Worm (Caenorhabditis elegans) whole organism, L4 larva: Measurements from ENCODE around the gene ttr-15.

ENCODE experiments used
- attf-4 ChIP-seq: sonication (generic microtip); optimal IDR thresholded peaks from 3 replicates; lab custom pipeline; 2017; ENCODE audit warnings: missing biosample characterization, missing genetic modification characterization
- ceh-28 ChIP-seq: fragments of 150-350 bp; optimal IDR thresholded peaks from 2 replicates; lab custom pipeline; 2014; ENCODE audit warnings: missing biosample characterization, missing genetic modification reagents, missing genetic modification characterization
- ceh-44 ChIP-seq: fragments of 200-800 bp; sonication (Bioruptor generic); IDR thresholded peaks from 2 replicates; pipeline ENCODE4 v1.3.6; 2022; ENCODE audit warnings: missing genetic modification reagents, missing genetic modification characterization, missing compliant biosample characterization
- ceh-62 ChIP-seq: sonication (generic microtip); optimal IDR thresholded peaks from 2 replicates; lab custom pipeline; 2017; ENCODE audit warnings: missing biosample characterization, missing genetic modification characterization
- ces-1 ChIP-seq: fragments of 150-350 bp; sonication (generic microtip); optimal IDR thresholded peaks from 4 replicates; lab custom pipeline; 2014; ENCODE audit warnings: missing biosample characterization, missing genetic modification reagents, missing genetic modification characterization
- fos-1 ChIP-seq: fragments of 150-350 bp; optimal IDR thresholded peaks from 2 replicates; lab custom pipeline; 2014; ENCODE audit warnings: missing biosample characterization, missing genetic modification characterization
- lin-39 ChIP-seq: fragments of 150-350 bp; optimal IDR thresholded peaks from 2 replicates; lab custom pipeline; 2014; ENCODE audit warnings: missing biosample characterization, missing genetic modification reagents, missing genetic modification characterization
- mep-1 ChIP-seq: fragments of 150-350 bp; sonication (generic microtip); optimal IDR thresholded peaks from 3 replicates; lab custom pipeline; 2014; ENCODE audit warnings: missing biosample characterization, missing genetic modification characterization
- nhr-6 ChIP-seq: fragments of 150-350 bp; optimal IDR thresholded peaks from 2 replicates; lab custom pipeline; 2014; ENCODE audit warnings: missing biosample characterization, missing genetic modification characterization
- pha-4 ChIP-seq, 2 experiments: fragments of 150-350 bp in 1 of 2; fragments of 200-800 bp in 1 of 2; sonication (Bioruptor generic) in 1 of 2; IDR thresholded peaks in 1 of 2; optimal IDR thresholded peaks in 1 of 2; 2 replicates each; pipeline versions ENCODE4 v1.3.6 to Lab custom; 2014 to 2022; ENCODE audit warnings: missing genetic modification characterization in 2 of 2, missing genetic modification reagents in 2 of 2, missing biosample characterization in 1 of 2, missing compliant biosample characterization in 1 of 2
- set-16 ChIP-seq: fragments of 200-800 bp; sonication (Bioruptor generic); IDR thresholded peaks from 2 replicates; pipeline ENCODE4 v1.3.6; 2022; ENCODE audit warnings: missing genetic modification reagents, missing genetic modification characterization, missing compliant biosample characterization
- snpc-1.2 ChIP-seq: fragments of 200-800 bp; sonication (Bioruptor generic); IDR thresholded peaks from 2 replicates; pipeline ENCODE4 v1.3.6; 2022; ENCODE audit warnings: missing genetic modification reagents, missing genetic modification characterization, missing compliant biosample characterization
- unc-39 ChIP-seq: sonication (generic microtip); optimal IDR thresholded peaks from 2 replicates; lab custom pipeline; 2017; ENCODE audit warnings: missing biosample characterization, missing genetic modification characterization
- ztf-11 ChIP-seq: fragments of 150-350 bp; optimal IDR thresholded peaks from 2 replicates; lab custom pipeline; 2014; ENCODE audit warnings: missing biosample characterization, missing genetic modification characterization

DNA sequence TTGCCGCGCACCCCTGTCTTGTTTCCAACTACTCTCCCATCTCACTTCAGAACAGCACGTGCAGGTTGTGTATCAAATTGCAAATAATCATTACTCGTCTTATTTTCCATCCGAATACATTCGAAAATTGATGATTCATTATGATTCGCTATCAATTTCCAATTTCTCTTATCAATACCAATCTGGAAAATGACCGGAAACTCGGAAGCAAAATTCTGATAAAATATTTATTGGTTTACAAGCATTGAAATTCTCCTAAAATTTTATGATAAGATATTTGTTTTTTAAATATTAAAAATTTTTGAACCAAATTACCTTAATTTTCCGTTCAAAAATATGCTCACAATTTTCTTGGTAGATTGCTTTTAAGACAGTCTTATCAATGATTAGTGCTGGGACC lies 32.4 kb upstream of the ttr-15 start:
- TF ChIP-seq attf-4 (tag; lab: Kevin White, UChicago) (no peak), ztf-11 (tag; lab: Kevin White, UChicago) (no peak), pha-4 (GFP tag; IDR thresholded peaks at IDR 0.05; lab: Robert Waterston, UW) (no peak), pha-4 (tag; optimal IDR thresholded peaks at IDR 0.05; lab: Kevin White, UChicago) (no peak), ceh-28 (tag; lab: Kevin White, UChicago) (no peak), ceh-62 (tag; lab: Kevin White, UChicago) (no peak), ces-1 (GFP tag; lab: Kevin White, UChicago) (no peak), lin-39 (tag; lab: Kevin White, UChicago) (no peak), nhr-6 (tag; lab: Kevin White, UChicago) (no peak), fos-1 (tag; lab: Kevin White, UChicago) (no peak), unc-39 (tag; lab: Kevin White, UChicago) (no peak), ceh-44 (no peak), snpc-1.2 (GFP tag; lab: Robert Waterston, UW) (no peak), mep-1 (tag; lab: Kevin White, UChicago) (no peak), set-16 (no peak)
